Fruit fly (Drosophila melanogaster) S2 (cell line): ENCODE measurements around the gene CG33490.
A peak's percentile ranks its signal among the peaks of the same experiment; 100 is the strongest.

ENCODE experiments used
- CG8478 ChIP-seq: fragments of >200 bp; optimal IDR thresholded peaks from 2 replicates; lab custom pipeline; 2018
- CTCF ChIP-seq, 2 experiments: fragments of >200 bp; optimal IDR thresholded peaks; 2 replicates each; lab custom pipeline; 2018

dm6 chr3L:11561946-11562760 lies 12.3 kb downstream of the CG33490 start, which contains the start of the genes CG7394 and Mob2:
- peak in 1 of 2 experiments; percentile 36 for TF ChIP-seq CTCF (optimal IDR thresholded peaks at IDR 0.05; lab: Kevin White, UChicago)
- no peak for TF ChIP-seq CG8478 (lab: Kevin White, UChicago)
